Fruit fly (Drosophila melanogaster) whole organism, embryonic: ENCODE data around the gene CG3349.

Source experiments
- Ada2b ChIP-seq: fragments of 200-800 bp; sonication (Bioruptor generic); IDR thresholded peaks from 2 replicates; pipeline ENCODE4 v1.3.6; 2022; ENCODE audit warnings: missing biosample characterization, missing genetic modification characterization
- Atf3 ChIP-seq: fragments of 200-800 bp; sonication (Bioruptor generic); optimal IDR thresholded peaks from 3 replicates; lab custom pipeline; 2016; ENCODE audit warnings: missing biosample characterization, missing genetic modification characterization
- Atf6 ChIP-seq: fragments of 200-800 bp; sonication (Bioruptor generic); IDR thresholded peaks from 2 replicates; pipeline ENCODE4 v1.3.6; 2022; ENCODE audit warnings: missing biosample characterization, missing genetic modification characterization
- CG10979 ChIP-seq: fragments of 200-800 bp; sonication (Bioruptor generic); optimal IDR thresholded peaks from 2 replicates; lab custom pipeline; 2018; ENCODE audit warnings: missing biosample characterization, mild to moderate bottlenecking, missing genetic modification characterization, moderate library complexity
- CG12219 ChIP-seq: fragments of 200-800 bp; sonication (Bioruptor generic); optimal IDR thresholded peaks from 3 replicates; lab custom pipeline; 2018; ENCODE audit warnings: missing biosample characterization, mild to moderate bottlenecking, missing genetic modification characterization
- CG13624 ChIP-seq: fragments of 200-800 bp; sonication (Bioruptor generic); optimal IDR thresholded peaks from 2 replicates; lab custom pipeline; 2016; ENCODE audit warnings: missing biosample characterization, missing genetic modification characterization
- CG15514 ChIP-seq: fragments of 200-800 bp; sonication (Bioruptor generic); optimal IDR thresholded peaks from 3 replicates; lab custom pipeline; 2017; ENCODE audit warnings: missing biosample characterization, missing genetic modification characterization, mild to moderate bottlenecking, moderate library complexity, missing genetic modification reagents
- CG1602 ChIP-seq: fragments of 200-800 bp; sonication (Bioruptor generic); optimal IDR thresholded peaks from 3 replicates; lab custom pipeline; 2016; ENCODE audit warnings: missing biosample characterization, missing genetic modification characterization
- CG1647 ChIP-seq: fragments of 200-800 bp; sonication (Bioruptor generic); optimal IDR thresholded peaks from 3 replicates; lab custom pipeline; 2016; ENCODE audit warnings: missing biosample characterization, missing genetic modification characterization
- CG18764 ChIP-seq: fragments of 200-800 bp; sonication (Bioruptor generic); optimal IDR thresholded peaks from 3 replicates; lab custom pipeline; 2016; ENCODE audit warnings: missing biosample characterization, missing genetic modification characterization
- CG2875 ChIP-seq: fragments of 200-800 bp; sonication (Bioruptor generic); optimal IDR thresholded peaks from 2 replicates; lab custom pipeline; 2017; ENCODE audit warnings: missing biosample characterization, mild to moderate bottlenecking, missing genetic modification characterization, missing genetic modification reagents
- CG3065 ChIP-seq: fragments of 200-800 bp; sonication (Bioruptor generic); optimal IDR thresholded peaks from 2 replicates; lab custom pipeline; 2016; ENCODE audit warnings: missing biosample characterization, missing genetic modification characterization
- CG32772 ChIP-seq: fragments of 200-800 bp; sonication (Bioruptor generic); IDR thresholded peaks from 2 replicates; pipeline ENCODE4 v1.3.6; 2022; ENCODE audit warnings: missing biosample characterization, missing genetic modification characterization
- CG33557 ChIP-seq: fragments of 200-800 bp; sonication (Bioruptor generic); optimal IDR thresholded peaks from 2 replicates; lab custom pipeline; 2019; ENCODE audit warnings: missing biosample characterization, mild to moderate bottlenecking, missing genetic modification characterization, moderate library complexity
- CG34224 ChIP-seq: fragments of 200-800 bp; sonication (Bioruptor generic); IDR thresholded peaks from 3 replicates; pipeline ENCODE4 v1.3.6; 2022; ENCODE audit warnings: missing biosample characterization, missing genetic modification characterization; ENCODE audit not compliant: partially characterized antibody
- CG3847 ChIP-seq: fragments of 200-800 bp; sonication (Bioruptor generic); IDR thresholded peaks from 2 replicates; pipeline ENCODE4 v1.3.6; 2022; ENCODE audit warnings: missing biosample characterization, missing genetic modification characterization
- CG3995 ChIP-seq: fragments of 200-800 bp; sonication (Bioruptor generic); optimal IDR thresholded peaks from 3 replicates; lab custom pipeline; 2016; ENCODE audit warnings: missing biosample characterization, missing genetic modification characterization
- CG4617 ChIP-seq: fragments of 200-800 bp; sonication (Bioruptor generic); optimal IDR thresholded peaks from 3 replicates; lab custom pipeline; 2016; ENCODE audit warnings: missing biosample characterization, missing genetic modification characterization, borderline replicate concordance
- CG5953 ChIP-seq: fragments of 200-800 bp; sonication (Bioruptor generic); IDR thresholded peaks from 2 replicates; pipeline ENCODE4 v1.3.6; 2022; ENCODE audit warnings: missing biosample characterization, missing genetic modification characterization
- CG7839 ChIP-seq: fragments of 200-800 bp; sonication (Bioruptor generic); optimal IDR thresholded peaks from 3 replicates; lab custom pipeline; 2018; ENCODE audit warnings: missing biosample characterization, mild to moderate bottlenecking, missing genetic modification characterization, moderate library complexity
- CG8924 ChIP-seq: fragments of 200-800 bp; optimal IDR thresholded peaks from 3 replicates; lab custom pipeline; 2019; ENCODE audit warnings: missing biosample characterization, mild to moderate bottlenecking, missing genetic modification characterization, moderate library complexity
- CG9437 ChIP-seq: fragments of 200-800 bp; sonication (Bioruptor generic); optimal IDR thresholded peaks from 2 replicates; lab custom pipeline; 2018; ENCODE audit warnings: missing biosample characterization, mild to moderate bottlenecking, missing genetic modification characterization
- D19A ChIP-seq: fragments of 200-800 bp; optimal IDR thresholded peaks from 3 replicates; lab custom pipeline; 2019; ENCODE audit warnings: missing biosample characterization, mild to moderate bottlenecking, missing genetic modification characterization, moderate library complexity
- Dll ChIP-seq: fragments of 200-800 bp; sonication (Bioruptor generic); IDR thresholded peaks from 4 replicates; pipeline ENCODE4 v1.3.6; 2022; ENCODE audit warnings: missing biosample characterization, missing genetic modification characterization; ENCODE audit not compliant: partially characterized antibody
- Doc3 ChIP-seq: fragments of 200-800 bp; sonication (Bioruptor generic); IDR thresholded peaks from 3 replicates; pipeline ENCODE4 v1.3.6; 2022; ENCODE audit warnings: missing biosample characterization, missing genetic modification characterization; ENCODE audit not compliant: partially characterized antibody
- Elba2 ChIP-seq: fragments of 200-800 bp; sonication (Bioruptor generic); optimal IDR thresholded peaks from 3 replicates; lab custom pipeline; 2016; ENCODE audit warnings: missing biosample characterization, missing genetic modification characterization
- Fer1 ChIP-seq: fragments of 200-800 bp; sonication (Bioruptor generic); optimal IDR thresholded peaks from 2 replicates; lab custom pipeline; 2017; ENCODE audit warnings: missing biosample characterization, mild to moderate bottlenecking, missing genetic modification characterization
- Gsc ChIP-seq: fragments of 200-800 bp; sonication (Bioruptor generic); IDR thresholded peaks from 2 replicates; pipeline ENCODE4 v1.3.6; 2022; ENCODE audit warnings: missing biosample characterization, missing genetic modification characterization
- HLH3B ChIP-seq: fragments of 200-800 bp; sonication (Bioruptor generic); IDR thresholded peaks from 2 replicates; pipeline ENCODE4 v1.3.6; 2022; ENCODE audit warnings: missing biosample characterization, missing genetic modification characterization
- Hey ChIP-seq: fragments of 200-800 bp; sonication (Bioruptor generic); optimal IDR thresholded peaks from 3 replicates; lab custom pipeline; 2018; ENCODE audit warnings: missing biosample characterization, mild to moderate bottlenecking, missing genetic modification characterization
- NC2α ChIP-seq: fragments of 200-800 bp; sonication (Bioruptor generic); optimal IDR thresholded peaks from 2 replicates; lab custom pipeline; 2016; ENCODE audit warnings: missing biosample characterization, missing genetic modification characterization
- Nf-YB ChIP-seq: fragments of 200-800 bp; sonication (Bioruptor generic); optimal IDR thresholded peaks from 3 replicates; lab custom pipeline; 2019; ENCODE audit warnings: missing biosample characterization, mild to moderate bottlenecking, missing genetic modification characterization, moderate library complexity
- PHDP ChIP-seq: fragments of 200-800 bp; sonication (Bioruptor generic); optimal IDR thresholded peaks from 3 replicates; lab custom pipeline; 2018; ENCODE audit warnings: missing biosample characterization, mild to moderate bottlenecking, missing genetic modification characterization, moderate library complexity
- Ptx1 ChIP-seq: fragments of 200-800 bp; sonication (Bioruptor generic); IDR thresholded peaks from 2 replicates; pipeline ENCODE4 v1.3.6; 2022; ENCODE audit warnings: missing biosample characterization, missing genetic modification characterization
- ase ChIP-seq: fragments of 200-800 bp; sonication (Bioruptor generic); IDR thresholded peaks from 3 replicates; pipeline ENCODE4 v1.3.6; 2022; ENCODE audit warnings: missing biosample characterization, missing genetic modification characterization
- bbx ChIP-seq: fragments of 200-800 bp; sonication (Bioruptor generic); IDR thresholded peaks from 2 replicates; pipeline ENCODE4 v1.3.6; 2022; ENCODE audit warnings: missing biosample characterization, missing genetic modification characterization; ENCODE audit not compliant: partially characterized antibody
- bcd ChIP-seq: fragments of 200-800 bp; sonication (Bioruptor generic); optimal IDR thresholded peaks from 2 replicates; lab custom pipeline; 2017; ENCODE audit warnings: missing biosample characterization, mild to moderate bottlenecking, missing genetic modification characterization
- cad ChIP-seq: fragments of >200 bp; optimal IDR thresholded peaks from 2 replicates; lab custom pipeline; 2017; ENCODE audit warnings: missing biosample characterization, missing genetic modification characterization
- chinmo ChIP-seq: fragments of 200-800 bp; sonication (Bioruptor generic); IDR thresholded peaks from 4 replicates; pipeline ENCODE4 v1.3.6; 2022; ENCODE audit warnings: missing biosample characterization, missing genetic modification characterization; ENCODE audit not compliant: partially characterized antibody
- crol ChIP-seq: fragments of 200-800 bp; sonication (Bioruptor generic); IDR thresholded peaks from 2 replicates; pipeline ENCODE4 v1.3.6; 2022; ENCODE audit warnings: missing biosample characterization, missing genetic modification characterization
- danr ChIP-seq: fragments of 200-800 bp; sonication (Bioruptor generic); IDR thresholded peaks from 2 replicates; pipeline ENCODE4 v1.3.6; 2022; ENCODE audit warnings: missing biosample characterization, missing genetic modification characterization
- ewg ChIP-seq: fragments of 200-800 bp; sonication (Bioruptor generic); optimal IDR thresholded peaks from 3 replicates; lab custom pipeline; 2017; ENCODE audit warnings: mild to moderate bottlenecking, missing biosample characterization, missing genetic modification reagents, missing genetic modification characterization
- gem ChIP-seq: fragments of 200-800 bp; sonication (Bioruptor generic); optimal IDR thresholded peaks from 2 replicates; lab custom pipeline; 2019; ENCODE audit warnings: missing biosample characterization, mild to moderate bottlenecking, missing genetic modification characterization, moderate library complexity
- lab ChIP-seq: fragments of 200-800 bp; sonication (Bioruptor generic); optimal IDR thresholded peaks from 3 replicates; lab custom pipeline; 2017; ENCODE audit warnings: missing biosample characterization, missing genetic modification characterization, mild to moderate bottlenecking, moderate library complexity, missing genetic modification reagents
- nom ChIP-seq: fragments of 200-800 bp; sonication (Bioruptor generic); optimal IDR thresholded peaks from 2 replicates; lab custom pipeline; 2017; ENCODE audit warnings: missing biosample characterization, missing genetic modification characterization, mild to moderate bottlenecking, moderate library complexity, missing genetic modification reagents
- pho ChIP-seq: fragments of 200-800 bp; sonication (Bioruptor generic); optimal IDR thresholded peaks from 2 replicates; lab custom pipeline; 2016; ENCODE audit warnings: missing biosample characterization, missing genetic modification characterization
- schlank ChIP-seq: fragments of 200-800 bp; sonication (Bioruptor generic); optimal IDR thresholded peaks from 2 replicates; lab custom pipeline; 2018; ENCODE audit warnings: missing biosample characterization, mild to moderate bottlenecking, missing genetic modification characterization
- trh ChIP-seq: fragments of 200-800 bp; sonication (Bioruptor generic); optimal IDR thresholded peaks from 2 replicates; lab custom pipeline; 2016; ENCODE audit warnings: missing biosample characterization, missing genetic modification characterization
- wek ChIP-seq: fragments of 200-800 bp; sonication (Bioruptor generic); optimal IDR thresholded peaks from 3 replicates; lab custom pipeline; 2018; ENCODE audit warnings: missing biosample characterization, mild to moderate bottlenecking, missing genetic modification characterization, moderate library complexity

The CG3349 gene

DNA sequence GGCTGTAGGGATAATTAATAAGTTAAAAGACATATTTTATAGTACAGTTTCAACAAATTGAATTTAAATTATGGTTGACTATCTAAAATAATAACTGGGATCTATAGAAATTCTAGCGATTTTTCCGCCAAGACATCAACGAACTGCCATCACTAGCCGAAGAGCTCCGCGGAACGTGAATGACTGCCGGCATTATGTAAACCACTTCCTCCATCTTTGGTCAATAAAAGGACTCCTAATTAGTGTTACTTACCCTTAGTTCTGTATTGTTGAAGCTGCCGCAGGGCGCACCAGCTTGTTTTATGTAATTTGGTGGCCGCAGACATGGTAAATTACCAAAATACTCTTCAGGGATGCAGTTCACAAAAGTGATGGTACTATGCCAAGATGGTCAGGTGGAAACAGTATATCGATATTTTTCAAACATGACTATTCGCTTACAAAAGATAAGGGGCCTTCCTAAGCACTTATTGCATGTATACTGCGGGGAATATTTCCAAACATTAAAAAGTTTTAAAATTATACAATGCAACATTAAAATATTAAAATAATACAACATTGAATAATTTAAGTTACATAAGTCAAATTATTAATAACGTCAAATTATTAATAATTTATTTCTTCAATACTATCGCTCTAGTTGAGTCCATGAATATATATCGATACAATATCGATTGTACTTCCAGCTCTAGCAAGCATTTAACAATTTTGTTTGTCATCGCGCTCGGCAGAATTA lies 20.0 kb downstream of the CG3349 start, which contains the start of the genes mRpL39 and Prosbeta2 (continued):
- TF ChIP-seq Nf-YB (GFP tag; lab: Kevin White, UChicago) (no peak), cad (GFP tag; lab: Kevin White, UChicago) (no peak), CG7839 (tag; lab: Kevin White, UChicago) (peak; percentile 50), CG4617 (no peak), Hey (tag; lab: Kevin White, UChicago) (no peak), CG32772 (GFP tag; lab: Robert Waterston, UW) (peak; percentile 67), CG5953 (GFP tag; lab: Robert Waterston, UW) (no peak), trh (GFP tag; lab: Kevin White, UChicago) (no peak), Doc3 (GFP tag; lab: Robert Waterston, UW) (peak; percentile 99), Elba2 (no peak), pho (GFP tag; lab: Kevin White, UChicago) (no peak), CG13624 (GFP tag; lab: Kevin White, UChicago) (no peak), CG1602 (GFP tag; lab: Kevin White, UChicago) (no peak), Fer1 (no peak), chinmo (GFP tag; lab: Robert Waterston, UW) (0 out of 4 replicates have a peak, but pooled peaks have one; percentile 18), CG18764 (GFP tag; lab: Kevin White, UChicago) (peak; percentile 69), HLH3B (GFP tag; lab: Robert Waterston, UW) (peak; percentile 59), CG3995 (GFP tag; lab: Kevin White, UChicago) (peak; percentile 40), CG9437 (no peak), CG3065 (GFP tag; lab: Kevin White, UChicago) (no peak), CG12219 (GFP tag; lab: Kevin White, UChicago) (no peak), nom (GFP tag; lab: Kevin White, UChicago) (no peak), CG8924 (tag; lab: Kevin White, UChicago) (peak; percentile 65), CG2875 (no peak), CG3847 (GFP tag; lab: Robert Waterston, UW) (peak; percentile 52), bbx (GFP tag; lab: Robert Waterston, UW) (peak; percentile 86), bcd (GFP tag; lab: Kevin White, UChicago) (peak; percentile 44), Ada2b (GFP tag; lab: Robert Waterston, UW) (peak; percentile 56), CG34224 (GFP tag; lab: Robert Waterston, UW) (peak; percentile 81), D19A (tag; lab: Kevin White, UChicago) (peak; percentile 68), Dll (GFP tag; lab: Robert Waterston, UW) (peak; percentile 99), wek (GFP tag; lab: Kevin White, UChicago) (peak; percentile 69), CG1647 (GFP tag; lab: Kevin White, UChicago) (no peak), CG15514 (GFP tag; lab: Kevin White, UChicago) (peak; percentile 73), gem (tag; lab: Kevin White, UChicago) (peak; percentile 73), crol (GFP tag; lab: Robert Waterston, UW) (0 out of 2 replicates have a peak, but pooled peaks have one; percentile 22), Gsc (GFP tag; lab: Robert Waterston, UW) (no peak), lab (GFP tag; lab: Kevin White, UChicago) (peak; percentile 73), Ptx1 (GFP tag; lab: Robert Waterston, UW) (peak; percentile 81), Atf3 (no peak), ase (GFP tag; lab: Robert Waterston, UW) (peak; percentile 64; the same call in 1 of the 3 replicates), ewg (GFP tag; lab: Kevin White, UChicago) (no peak), PHDP (tag; lab: Kevin White, UChicago) (no peak), NC2α (GFP tag; lab: Kevin White, UChicago) (no peak), Atf6 (peak; percentile 54), schlank (tag; lab: Kevin White, UChicago) (no peak), CG10979 (no peak), danr (peak; percentile 63; the same call in 1 of the 2 replicates), CG33557 (GFP tag; lab: Kevin White, UChicago) (no peak)
